Fruit fly (Drosophila melanogaster): ENCODE measurements around the gene CG33912.

The CG33912 gene

dm6 chr3L:20771891-20772646 lies 16.6 kb upstream of the CG33912 start (continued):
- peak; percentile 53; the same call in 1 of the 2 replicates for TF ChIP-seq klu (GFP tag; IDR thresholded peaks at IDR 0.05)
- TF ChIP-seq ttk (GFP tag; IDR thresholded peaks at IDR 0.05): peak; percentile 55
- peak; percentile 69 for TF ChIP-seq BtbVII (GFP tag; optimal IDR thresholded peaks at IDR 0.05)
- peak; percentile 77 for TF ChIP-seq NFAT (GFP tag; IDR thresholded peaks at IDR 0.05)
- peak; percentile 35 for TF ChIP-seq NC2α (GFP tag; optimal IDR thresholded peaks at IDR 0.05)
- peak; percentile 54; the same call in 2 of the 3 replicates for TF ChIP-seq CG7357 (GFP tag; IDR thresholded peaks at IDR 0.05)
- peak; percentile 89 for TF ChIP-seq CG11695 (GFP tag; IDR thresholded peaks at IDR 0.05)
- TF ChIP-seq CG11560 (tag; IDR thresholded peaks at IDR 0.05): peak; percentile 38; the same call in 1 of the 3 replicates
- TF ChIP-seq CG10431 (GFP tag; optimal IDR thresholded peaks at IDR 0.05): no peak
- peak; percentile 53 to 73 for TF ChIP-seq dpn (GFP tag; optimal IDR thresholded peaks at IDR 0.05)
- no peak for TF ChIP-seq da (GFP tag; optimal IDR thresholded peaks at IDR 0.05)
- TF ChIP-seq CG15514 (GFP tag; optimal IDR thresholded peaks at IDR 0.05): peak; percentile 72
- no peak for TF ChIP-seq CG5180 (GFP tag; optimal IDR thresholded peaks at IDR 0.05)
- TF ChIP-seq tx (GFP tag; optimal IDR thresholded peaks at IDR 0.05): peak; percentile 63
- TF ChIP-seq Max (GFP tag; optimal IDR thresholded peaks at IDR 0.05): peak; percentile 75
- TF ChIP-seq CG12769 (tag; optimal IDR thresholded peaks at IDR 0.05): peak; percentile 88
- TF ChIP-seq CG10267 (tag; optimal IDR thresholded peaks at IDR 0.05): peak; percentile 76
- TF ChIP-seq CG6689 (GFP tag; IDR thresholded peaks at IDR 0.05): peak; percentile 76
- no peak for TF ChIP-seq bbx (GFP tag; IDR thresholded peaks at IDR 0.05; ENCODE audit: partially characterized antibody)
- no peak for TF ChIP-seq TFAM (GFP tag; optimal IDR thresholded peaks at IDR 0.05)
- TF ChIP-seq sug (tag; optimal IDR thresholded peaks at IDR 0.05): no peak
- no peak for TF ChIP-seq Doc2 (GFP tag; IDR thresholded peaks at IDR 0.05)
- TF ChIP-seq CG30020 (tag; optimal IDR thresholded peaks at IDR 0.05): no peak
- peak; percentile 5 for TF ChIP-seq nom (GFP tag; optimal IDR thresholded peaks at IDR 0.05)
- TF ChIP-seq CG13624 (GFP tag; optimal IDR thresholded peaks at IDR 0.05): peak; percentile 57
- TF ChIP-seq corto (GFP tag; optimal IDR thresholded peaks at IDR 0.05): no peak
- TF ChIP-seq Atf-2 (GFP tag; optimal IDR thresholded peaks at IDR 0.05): peak; percentile 40
- TF ChIP-seq CG12236 (GFP tag; optimal IDR thresholded peaks at IDR 0.05): peak; percentile 45
- TF ChIP-seq zen2 (GFP tag; IDR thresholded peaks at IDR 0.05; ENCODE audit: partially characterized antibody): no peak
- TF ChIP-seq Hsf (GFP tag; optimal IDR thresholded peaks at IDR 0.05): peak; percentile 81
- TF ChIP-seq shn (GFP tag; optimal IDR thresholded peaks at IDR 0.05): peak; percentile 41
- no peak for TF ChIP-seq ab (GFP tag; optimal IDR thresholded peaks at IDR 0.05)
- no peak for TF ChIP-seq Neu2 (GFP tag; optimal IDR thresholded peaks at IDR 0.05; ENCODE audit: borderline replicate concordance)
- peak; percentile 81 for TF ChIP-seq ATbp (GFP tag; optimal IDR thresholded peaks at IDR 0.05)
- TF ChIP-seq zf30C (GFP tag; optimal IDR thresholded peaks at IDR 0.05): no peak
- no peak for TF ChIP-seq ato (GFP tag; IDR thresholded peaks at IDR 0.05; ENCODE audit: partially characterized antibody)
- peak; percentile 73 for TF ChIP-seq CG32767 (GFP tag; IDR thresholded peaks at IDR 0.05)
- peak; percentile 65 for TF ChIP-seq maf-S (GFP tag; optimal IDR thresholded peaks at IDR 0.05)
- TF ChIP-seq CG12299 (tag; optimal IDR thresholded peaks at IDR 0.05): peak; percentile 80
- no peak for TF ChIP-seq CG8478 (optimal IDR thresholded peaks at IDR 0.05)
- peak; percentile 40 for TF ChIP-seq emc (GFP tag; optimal IDR thresholded peaks at IDR 0.05)
- TF ChIP-seq NfI (GFP tag; optimal IDR thresholded peaks at IDR 0.05): peak; percentile 76
- peak; percentile 75 for TF ChIP-seq slbo (GFP tag; IDR thresholded peaks at IDR 0.05)
- TF ChIP-seq bowl (GFP tag; IDR thresholded peaks at IDR 0.05): peak; percentile 74
- no peak for TF ChIP-seq dm (GFP tag; optimal IDR thresholded peaks at IDR 0.05)
- peak; percentile 55 for TF ChIP-seq CoRest (tag; optimal IDR thresholded peaks at IDR 0.05)
- TF ChIP-seq CG18764 (GFP tag; optimal IDR thresholded peaks at IDR 0.05): peak; percentile 69
- peak; percentile 58 for TF ChIP-seq E2f2 (GFP tag; IDR thresholded peaks at IDR 0.05)
- TF ChIP-seq sr (GFP tag; IDR thresholded peaks at IDR 0.05): no peak
- peak; percentile 51 for TF ChIP-seq Nf-YB (GFP tag; optimal IDR thresholded peaks at IDR 0.05)

Measured in whole organism, embryonic.